Fruit fly (Drosophila melanogaster) whole organism, embryonic: ENCODE measurements around the gene Csk.

ENCODE experiments used
- Antp ChIP-seq: fragments of 200-800 bp; sonication (Bioruptor generic); optimal IDR thresholded peaks from 3 replicates; lab custom pipeline; 2016; ENCODE audit warnings: missing biosample characterization, missing genetic modification characterization
- CG10147 ChIP-seq: fragments of 200-800 bp; sonication (Bioruptor generic); optimal IDR thresholded peaks from 2 replicates; lab custom pipeline; 2019; ENCODE audit warnings: missing biosample characterization, mild to moderate bottlenecking, missing genetic modification characterization, moderate library complexity
- CG10543 ChIP-seq: fragments of 200-800 bp; sonication (Bioruptor generic); optimal IDR thresholded peaks from 3 replicates; lab custom pipeline; 2017; ENCODE audit warnings: missing biosample characterization, mild to moderate bottlenecking, missing genetic modification characterization, moderate library complexity
- CG13123 ChIP-seq: fragments of 200-800 bp; sonication (Bioruptor generic); optimal IDR thresholded peaks from 2 replicates; lab custom pipeline; 2016; ENCODE audit warnings: missing biosample characterization, missing genetic modification characterization
- CG13894 ChIP-seq: fragments of 200-800 bp; sonication (Bioruptor generic); optimal IDR thresholded peaks from 3 replicates; lab custom pipeline; 2018; ENCODE audit warnings: missing biosample characterization, mild to moderate bottlenecking, missing genetic modification characterization, moderate library complexity
- CG15479 ChIP-seq: fragments of 200-800 bp; sonication (Bioruptor generic); optimal IDR thresholded peaks from 3 replicates; lab custom pipeline; 2019; ENCODE audit warnings: missing biosample characterization, mild to moderate bottlenecking, missing genetic modification characterization, moderate library complexity
- CG15514 ChIP-seq: fragments of 200-800 bp; sonication (Bioruptor generic); optimal IDR thresholded peaks from 3 replicates; lab custom pipeline; 2017; ENCODE audit warnings: missing biosample characterization, missing genetic modification characterization, mild to moderate bottlenecking, moderate library complexity, missing genetic modification reagents
- CG1647 ChIP-seq: fragments of 200-800 bp; sonication (Bioruptor generic); optimal IDR thresholded peaks from 3 replicates; lab custom pipeline; 2016; ENCODE audit warnings: missing biosample characterization, missing genetic modification characterization
- CG16779 ChIP-seq: fragments of 200-800 bp; sonication (Bioruptor generic); IDR thresholded peaks from 2 replicates; pipeline ENCODE4 v1.3.6; 2022; ENCODE audit warnings: missing biosample characterization, missing genetic modification characterization
- CG17186 ChIP-seq: fragments of 200-800 bp; sonication (Bioruptor generic); optimal IDR thresholded peaks from 3 replicates; lab custom pipeline; 2017; ENCODE audit warnings: missing biosample characterization, missing genetic modification reagents, missing genetic modification characterization
- CG1832 ChIP-seq: fragments of 200-800 bp; sonication (Bioruptor generic); optimal IDR thresholded peaks from 2 replicates; lab custom pipeline; 2017; ENCODE audit warnings: missing biosample characterization, mild to moderate bottlenecking, missing genetic modification characterization, inconsistent platforms
- CG18476 ChIP-seq: fragments of 200-800 bp; sonication (Bioruptor generic); optimal IDR thresholded peaks from 2 replicates; lab custom pipeline; 2016; ENCODE audit warnings: missing biosample characterization, mild to moderate bottlenecking, missing genetic modification characterization
- CG30020 ChIP-seq: fragments of 200-800 bp; optimal IDR thresholded peaks from 2 replicates; lab custom pipeline; 2019; ENCODE audit warnings: missing biosample characterization, mild to moderate bottlenecking, missing genetic modification characterization, moderate library complexity
- CG34376 ChIP-seq: fragments of 200-800 bp; sonication (Bioruptor generic); optimal IDR thresholded peaks from 2 replicates; lab custom pipeline; 2018; ENCODE audit warnings: missing biosample characterization, mild to moderate bottlenecking, missing genetic modification characterization
- CG8281 ChIP-seq: fragments of 200-800 bp; sonication (Bioruptor generic); optimal IDR thresholded peaks from 2 replicates; lab custom pipeline; 2018; ENCODE audit warnings: missing biosample characterization, mild to moderate bottlenecking, missing genetic modification characterization, moderate library complexity
- CG9437 ChIP-seq: fragments of 200-800 bp; sonication (Bioruptor generic); optimal IDR thresholded peaks from 2 replicates; lab custom pipeline; 2018; ENCODE audit warnings: missing biosample characterization, mild to moderate bottlenecking, missing genetic modification characterization
- CG9797 ChIP-seq: fragments of 200-800 bp; sonication (Bioruptor generic); optimal IDR thresholded peaks from 3 replicates; lab custom pipeline; 2018; ENCODE audit warnings: missing biosample characterization, mild to moderate bottlenecking, missing genetic modification characterization
- CHES-1-like ChIP-seq: fragments of 200-800 bp; sonication (Bioruptor generic); optimal IDR thresholded peaks from 2 replicates; lab custom pipeline; 2016; ENCODE audit warnings: missing biosample characterization, missing genetic modification characterization
- D ChIP-seq, 2 experiments: fragments of 200-800 bp in 1 of 2; fragments of >200 bp in 1 of 2; sonication (Bioruptor generic) in 1 of 2; optimal IDR thresholded peaks; 2 replicates in 1 of 2; 3 replicates in 1 of 2; lab custom pipeline; 2017; ENCODE audit warnings: mild to moderate bottlenecking in 1 of 2, missing biosample characterization in 1 of 2, missing genetic modification characterization in 1 of 2, missing genetic modification reagents in 1 of 2
- D19B ChIP-seq: fragments of 200-800 bp; sonication (Bioruptor generic); optimal IDR thresholded peaks from 2 replicates; lab custom pipeline; 2017; ENCODE audit warnings: missing biosample characterization, mild to moderate bottlenecking, missing genetic modification characterization
- Dp ChIP-seq: fragments of 200-800 bp; sonication (Bioruptor generic); optimal IDR thresholded peaks from 2 replicates; lab custom pipeline; 2018; ENCODE audit warnings: missing biosample characterization, mild to moderate bottlenecking, missing genetic modification characterization, moderate library complexity
- Ets65A ChIP-seq: fragments of 200-800 bp; sonication (Bioruptor generic); peaks from one replicate; lab custom pipeline; 2016; ENCODE audit warnings: missing biosample characterization, missing genetic modification characterization
- Fer2 ChIP-seq: fragments of 200-800 bp; sonication (Bioruptor generic); optimal IDR thresholded peaks from 2 replicates; lab custom pipeline; 2018; ENCODE audit warnings: missing biosample characterization, mild to moderate bottlenecking, missing genetic modification characterization, moderate library complexity
- Hey ChIP-seq: fragments of 200-800 bp; sonication (Bioruptor generic); optimal IDR thresholded peaks from 3 replicates; lab custom pipeline; 2018; ENCODE audit warnings: missing biosample characterization, mild to moderate bottlenecking, missing genetic modification characterization
- HmgZ ChIP-seq: fragments of 200-800 bp; sonication (Bioruptor generic); optimal IDR thresholded peaks from 2 replicates; lab custom pipeline; 2018; ENCODE audit warnings: missing biosample characterization, mild to moderate bottlenecking, missing genetic modification characterization
- Hr39 ChIP-seq: fragments of >200 bp; optimal IDR thresholded peaks from 2 replicates; lab custom pipeline; 2017
- Nf-YA ChIP-seq: fragments of 200-800 bp; sonication (Bioruptor generic); IDR thresholded peaks from 2 replicates; pipeline ENCODE4 v1.3.6; 2022; ENCODE audit warnings: missing biosample characterization, missing genetic modification characterization
- Poxn ChIP-seq: fragments of 200-800 bp; sonication (Bioruptor generic); IDR thresholded peaks from 2 replicates; pipeline ENCODE4 v1.3.6; 2022; ENCODE audit warnings: missing biosample characterization, missing genetic modification characterization
- Ravus ChIP-seq: fragments of 200-800 bp; sonication (Bioruptor generic); IDR thresholded peaks from 2 replicates; pipeline ENCODE4 v1.3.6; 2022; ENCODE audit warnings: missing biosample characterization, missing genetic modification characterization
- Sry-β ChIP-seq: fragments of 200-800 bp; sonication (Bioruptor generic); optimal IDR thresholded peaks from 2 replicates; lab custom pipeline; 2018; ENCODE audit warnings: missing biosample characterization, mild to moderate bottlenecking, missing genetic modification characterization, moderate library complexity
- bcd ChIP-seq: fragments of 200-800 bp; sonication (Bioruptor generic); optimal IDR thresholded peaks from 2 replicates; lab custom pipeline; 2017; ENCODE audit warnings: missing biosample characterization, mild to moderate bottlenecking, missing genetic modification characterization
- bowl ChIP-seq: fragments of 200-800 bp; sonication (Bioruptor generic); IDR thresholded peaks from 2 replicates; pipeline ENCODE4 v1.3.6; 2022; ENCODE audit warnings: missing biosample characterization, missing genetic modification characterization
- danr ChIP-seq: fragments of 200-800 bp; sonication (Bioruptor generic); IDR thresholded peaks from 2 replicates; pipeline ENCODE4 v1.3.6; 2022; ENCODE audit warnings: missing biosample characterization, missing genetic modification characterization
- eve ChIP-seq, 2 experiments: fragments of >200 bp; optimal IDR thresholded peaks; 2 replicates each; lab custom pipeline; 2017; ENCODE audit warnings: missing biosample characterization in 2 of 2, missing genetic modification characterization in 2 of 2
- eyg ChIP-seq: fragments of 200-800 bp; sonication (Bioruptor generic); optimal IDR thresholded peaks from 3 replicates; lab custom pipeline; 2016; ENCODE audit warnings: missing biosample characterization, missing genetic modification characterization
- fd102C ChIP-seq: fragments of 200-800 bp; sonication (Bioruptor generic); optimal IDR thresholded peaks from 2 replicates; lab custom pipeline; 2018; ENCODE audit warnings: missing biosample characterization, mild to moderate bottlenecking, missing genetic modification characterization, moderate library complexity
- ham ChIP-seq: fragments of 200-800 bp; sonication (Bioruptor generic); IDR thresholded peaks from 2 replicates; pipeline ENCODE4 v1.3.6; 2022; ENCODE audit warnings: missing biosample characterization, missing genetic modification characterization
- jing ChIP-seq: fragments of 200-800 bp; sonication (Bioruptor generic); optimal IDR thresholded peaks from 2 replicates; lab custom pipeline; 2018; ENCODE audit warnings: missing biosample characterization, mild to moderate bottlenecking, missing genetic modification characterization
- onecut ChIP-seq: fragments of 200-800 bp; sonication (Bioruptor generic); IDR thresholded peaks from 2 replicates; pipeline ENCODE4 v1.3.6; 2022; ENCODE audit warnings: missing biosample characterization, missing genetic modification characterization
- pb ChIP-seq: fragments of 200-800 bp; sonication (Bioruptor generic); optimal IDR thresholded peaks from 3 replicates; lab custom pipeline; 2016; ENCODE audit warnings: missing biosample characterization, missing genetic modification characterization
- pnt ChIP-seq: fragments of 200-800 bp; sonication (Bioruptor generic); optimal IDR thresholded peaks from 3 replicates; lab custom pipeline; 2016; ENCODE audit warnings: missing biosample characterization, missing genetic modification characterization
- prd ChIP-seq, 3 experiments: fragments of >200 bp in 2 of 3; fragments of 200-800 bp in 1 of 3; sonication (Bioruptor generic) in 1 of 3; optimal IDR thresholded peaks in 2 of 3; IDR thresholded peaks in 1 of 3; 2 replicates in 2 of 3; 3 replicates in 1 of 3; pipeline versions ENCODE4 v1.3.6 to Lab custom; 2017 to 2022; ENCODE audit warnings: missing biosample characterization in 1 of 3, missing genetic modification characterization in 1 of 3
- pum ChIP-seq: fragments of 200-800 bp; sonication (Bioruptor generic); optimal IDR thresholded peaks from 2 replicates; lab custom pipeline; 2016; ENCODE audit warnings: missing biosample characterization, missing genetic modification characterization
- sc ChIP-seq, 3 experiments: fragments of >200 bp in 2 of 3; fragments of 200-800 bp in 1 of 3; sonication (Bioruptor generic) in 1 of 3; optimal IDR thresholded peaks; 2 replicates in 2 of 3; 3 replicates in 1 of 3; lab custom pipeline; 2017; ENCODE audit warnings: mild to moderate bottlenecking in 1 of 3, missing biosample characterization in 1 of 3, missing genetic modification characterization in 1 of 3, missing genetic modification reagents in 1 of 3
- sima ChIP-seq: fragments of 200-800 bp; sonication (Bioruptor generic); optimal IDR thresholded peaks from 2 replicates; lab custom pipeline; 2016; ENCODE audit warnings: missing biosample characterization, missing genetic modification characterization
- sisA ChIP-seq: fragments of 200-800 bp; sonication (Bioruptor generic); IDR thresholded peaks from 2 replicates; pipeline ENCODE4 v1.3.6; 2022; ENCODE audit warnings: missing biosample characterization, missing genetic modification characterization
- toy ChIP-seq: fragments of 200-800 bp; sonication (Bioruptor generic); IDR thresholded peaks from 2 replicates; pipeline ENCODE4 v1.3.6; 2022; ENCODE audit warnings: missing biosample characterization, missing genetic modification characterization
- wek ChIP-seq: fragments of 200-800 bp; sonication (Bioruptor generic); optimal IDR thresholded peaks from 3 replicates; lab custom pipeline; 2018; ENCODE audit warnings: missing biosample characterization, mild to moderate bottlenecking, missing genetic modification characterization, moderate library complexity

The Csk gene

dm6 chr3R:11656614-11657216 lies 6.2 kb upstream of the Csk start (continued):
- TF ChIP-seq pb (GFP tag; lab: Kevin White, UChicago): peak; percentile 94
- no peak for TF ChIP-seq CG1832 (GFP tag; lab: Kevin White, UChicago)
- peak; percentile 88 for TF ChIP-seq CG13894 (tag; lab: Kevin White, UChicago)
- TF ChIP-seq eyg (GFP tag; lab: Kevin White, UChicago): peak; percentile 88
- peak; percentile 93 for TF ChIP-seq CG13123 (GFP tag; lab: Kevin White, UChicago)
- TF ChIP-seq onecut: peak; percentile 91
- peak; percentile 92 for TF ChIP-seq ham (GFP tag; lab: Robert Waterston, UW)
- TF ChIP-seq Fer2: peak; percentile 83
- peak; percentile 93 for TF ChIP-seq toy (GFP tag; lab: Robert Waterston, UW)
- TF ChIP-seq jing (GFP tag; lab: Kevin White, UChicago): peak; percentile 88
- TF ChIP-seq CG8281 (tag; lab: Kevin White, UChicago): peak; percentile 83
- TF ChIP-seq CG1647 (GFP tag; lab: Kevin White, UChicago): peak; percentile 96
- peak; percentile 56 for TF ChIP-seq fd102C
- TF ChIP-seq Ravus: peak; percentile 91
- peak; percentile 96 for TF ChIP-seq HmgZ (tag; lab: Kevin White, UChicago)
- TF ChIP-seq CG34376: peak; percentile 77
- TF ChIP-seq Nf-YA (GFP tag; lab: Robert Waterston, UW): peak; percentile 96
- TF ChIP-seq pnt (GFP tag; lab: Kevin White, UChicago): peak; percentile 95
- TF ChIP-seq Hr39 (lab: Kevin White, UChicago): no peak
- peak; percentile 74 for TF ChIP-seq sima
- TF ChIP-seq Ets65A (GFP tag; lab: Kevin White, UChicago): peak; percentile 98
- TF ChIP-seq CG15479: no peak
- peak; percentile 91 for TF ChIP-seq CG15514 (GFP tag; lab: Kevin White, UChicago)
- TF ChIP-seq sc (optimal IDR thresholded peaks at IDR 0.05; lab: Kevin White, UChicago): no peak
- peak; percentile 92 for TF ChIP-seq sc (GFP tag; optimal IDR thresholded peaks at IDR 0.05; lab: Kevin White, UChicago)
- peak; percentile 25 for TF ChIP-seq CG10543 (GFP tag; lab: Kevin White, UChicago)
- TF ChIP-seq D19B (GFP tag; lab: Kevin White, UChicago): peak; percentile 89
- TF ChIP-seq bowl (GFP tag; lab: Robert Waterston, UW): peak; percentile 94
- peak; percentile 84 for TF ChIP-seq wek (GFP tag; lab: Kevin White, UChicago)
- TF ChIP-seq CG9797 (GFP tag; lab: Kevin White, UChicago): peak; percentile 18
- TF ChIP-seq eve (GFP tag; optimal IDR thresholded peaks at IDR 0.05; lab: Kevin White, UChicago): peak in 1 of 2 experiments; percentile 97
- peak; percentile 93 for TF ChIP-seq pum
- peak; percentile 96 for TF ChIP-seq sisA (GFP tag; lab: Robert Waterston, UW)
- peak; percentile 96 for TF ChIP-seq CG10147
- peak; percentile 93 for TF ChIP-seq Antp (GFP tag; lab: Kevin White, UChicago)
- TF ChIP-seq Poxn (GFP tag; lab: Robert Waterston, UW): peak; percentile 95
- TF ChIP-seq D (optimal IDR thresholded peaks at IDR 0.05; lab: Kevin White, UChicago): no peak
- TF ChIP-seq D (GFP tag; optimal IDR thresholded peaks at IDR 0.05; lab: Kevin White, UChicago): peak; percentile 86
- peak; percentile 6 for TF ChIP-seq Dp
- peak; percentile 72 for TF ChIP-seq CG17186 (GFP tag; lab: Kevin White, UChicago)
- peak; percentile 87 for TF ChIP-seq CG9437 (GFP tag; lab: Kevin White, UChicago)
- TF ChIP-seq danr (GFP tag; lab: Robert Waterston, UW): peak; percentile 92
- TF ChIP-seq prd (optimal IDR thresholded peaks at IDR 0.05; lab: Kevin White, UChicago): no peak
- TF ChIP-seq prd (GFP tag; IDR thresholded peaks at IDR 0.05; lab: Robert Waterston, UW): peak; percentile 96
- TF ChIP-seq Sry-β (GFP tag; lab: Kevin White, UChicago): peak; percentile 59
- peak; percentile 92 for TF ChIP-seq CHES-1-like
- peak; percentile 65 for TF ChIP-seq CG30020
- TF ChIP-seq CG16779 (GFP tag; lab: Robert Waterston, UW): peak; percentile 95
- TF ChIP-seq CG18476: peak; percentile 94
- TF ChIP-seq bcd: peak; percentile 96
- peak; percentile 54 for TF ChIP-seq Hey
